Worm (Caenorhabditis elegans): ENCODE results near the gene snt-2.
A peak's percentile ranks its signal among the peaks of the same experiment; 100 is the strongest.

snt-2 gene

DNA sequence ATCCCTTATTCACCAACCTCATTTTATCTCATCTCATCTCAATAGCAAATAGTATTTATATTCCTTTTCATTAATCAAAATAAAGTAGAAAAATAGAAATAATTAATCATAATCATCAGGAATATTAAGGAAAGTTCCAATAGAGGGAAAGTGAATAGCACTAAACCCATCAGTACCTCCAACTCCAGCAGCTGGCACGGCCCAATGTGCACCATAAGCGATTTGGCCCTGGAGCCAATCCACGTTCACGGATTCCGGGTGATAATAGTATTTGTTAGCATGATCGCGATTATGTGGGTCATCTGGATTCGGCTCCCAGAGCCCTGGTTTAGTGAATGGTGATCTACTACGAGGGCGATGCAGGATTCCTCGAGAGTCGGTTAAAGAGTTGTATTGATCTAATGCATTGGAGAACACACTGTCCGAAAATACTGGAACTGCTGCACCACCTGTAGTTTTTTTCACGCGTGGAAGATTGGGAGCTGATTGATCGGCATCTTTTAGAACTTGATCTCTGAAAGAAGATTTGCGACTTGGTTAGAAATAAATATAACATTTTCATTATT is 42.3 kb upstream of the snt-2 start (continued):
- no peak for TF ChIP-seq ccch-3 (GFP tag; optimal IDR thresholded peaks at IDR 0.05)
- peak; percentile 91 for TF ChIP-seq ztf-3 (GFP tag; optimal IDR thresholded peaks at IDR 0.05)
- TF ChIP-seq lir-1 (GFP tag; conservative IDR thresholded peaks at IDR 0.05), result peak; percentile 77; the same call in 1 of the 2 replicates
- no peak for TF ChIP-seq dpl-1 (GFP tag; optimal IDR thresholded peaks at IDR 0.05)
- TF ChIP-seq ztf-6 (GFP tag; IDR thresholded peaks at IDR 0.05), result peak; percentile 43; the same call in 1 of the 2 replicates
- TF ChIP-seq F57A8.1 (GFP tag; optimal IDR thresholded peaks at IDR 0.05), result no peak
- peak; percentile 62 for TF ChIP-seq pha-4 (tag; optimal IDR thresholded peaks at IDR 0.05)
- no peak for TF ChIP-seq unc-130 (GFP tag; optimal IDR thresholded peaks at IDR 0.05)
- TF ChIP-seq pbrm-1 (GFP tag; IDR thresholded peaks at IDR 0.05), result peak; percentile 96
- peak; percentile 99 for TF ChIP-seq nfyb-1 (GFP tag; IDR thresholded peaks at IDR 0.05)
- no peak for TF ChIP-seq ceh-91 (GFP tag; IDR thresholded peaks at IDR 0.05)
- TF ChIP-seq snpc-1.1 (tag; optimal IDR thresholded peaks at IDR 0.05; ENCODE audit: insufficient read depth), result no peak
- TF ChIP-seq akir-1 (GFP tag; optimal IDR thresholded peaks at IDR 0.05), result peak; percentile 42
- peak; percentile 70 for TF ChIP-seq lin-54 (GFP tag; optimal IDR thresholded peaks at IDR 0.05)
- peak; percentile 99 for TF ChIP-seq chd-7 (tag; optimal IDR thresholded peaks at IDR 0.05)
- no peak for TF ChIP-seq snpc-1.3 (tag; optimal IDR thresholded peaks at IDR 0.05; ENCODE audit: insufficient read depth)
- TF ChIP-seq mxl-1 (tag; optimal IDR thresholded peaks at IDR 0.05), result no peak
- TF ChIP-seq madf-3 (GFP tag; IDR thresholded peaks at IDR 0.05), result peak; percentile 94
- peak; percentile 99 for TF ChIP-seq B0336.3 (GFP tag; IDR thresholded peaks at IDR 0.05)
- TF ChIP-seq ceh-40 (GFP tag; IDR thresholded peaks at IDR 0.05), result peak; percentile 94
- peak; percentile 84 for TF ChIP-seq K12H6.12 (tag; optimal IDR thresholded peaks at IDR 0.05)
- peak; percentile 90 for TF ChIP-seq Y79H2A.3 (GFP tag; conservative IDR thresholded peaks at IDR 0.05)
- TF ChIP-seq nfya-2 (GFP tag; IDR thresholded peaks at IDR 0.05), result peak; percentile 93; the same call in 1 of the 2 replicates
- TF ChIP-seq B0019.2 (GFP tag; conservative IDR thresholded peaks at IDR 0.05), result 0 out of 2 replicates have a peak, but pooled peaks have one; percentile 36
- TF ChIP-seq hlh-26 (GFP tag; conservative IDR thresholded peaks at IDR 0.05), result no peak
- TF ChIP-seq ama-1 (optimal IDR thresholded peaks at IDR 0.05), result peak; percentile 91
- peak in 1 of 2 experiments; percentile 65 for TF ChIP-seq ama-1 (GFP tag; optimal IDR thresholded peaks at IDR 0.05)
- peak; percentile 97 for TF ChIP-seq tbx-9 (tag; optimal IDR thresholded peaks at IDR 0.05; ENCODE audit: borderline replicate concordance)
- TF ChIP-seq F52B5.7 (tag; optimal IDR thresholded peaks at IDR 0.05), result peak; percentile 99
- peak; percentile 83 for TF ChIP-seq gei-17 (GFP tag; optimal IDR thresholded peaks at IDR 0.05)
- peak; percentile 31 for TF ChIP-seq nhr-80 (tag; optimal IDR thresholded peaks at IDR 0.05)
- TF ChIP-seq B0035.1 (tag; optimal IDR thresholded peaks at IDR 0.05), result peak; percentile 87
- peak; percentile 54 for TF ChIP-seq die-1 (tag; optimal IDR thresholded peaks at IDR 0.05)
- TF ChIP-seq mes-4 (tag; optimal IDR thresholded peaks at IDR 0.05), result no peak
- TF ChIP-seq cebp-1 (GFP tag; IDR thresholded peaks at IDR 0.05), result peak; percentile 83
- peak; percentile 93 for TF ChIP-seq cebp-1 (tag; optimal IDR thresholded peaks at IDR 0.05)
- TF ChIP-seq aptf-2 (GFP tag; conservative IDR thresholded peaks at IDR 0.05), result peak; percentile 74
- no peak for TF ChIP-seq F49E8.2 (tag; optimal IDR thresholded peaks at IDR 0.05; ENCODE audit: insufficient read depth)
- peak; percentile 90 for TF ChIP-seq C06A6.2 (GFP tag; conservative IDR thresholded peaks at IDR 0.05)
- peak; percentile 95 for TF ChIP-seq K11D2.4 (GFP tag; IDR thresholded peaks at IDR 0.05)
- peak; percentile 69 for TF ChIP-seq attf-3 (GFP tag; conservative IDR thresholded peaks at IDR 0.05)
- TF ChIP-seq ztf-26 (tag; optimal IDR thresholded peaks at IDR 0.05), result peak; percentile 88
- TF ChIP-seq nhr-120 (GFP tag; IDR thresholded peaks at IDR 0.05), result peak; percentile 92; the same call in 1 of the 2 replicates
- TF ChIP-seq F23B12.7 (tag; optimal IDR thresholded peaks at IDR 0.05; ENCODE audit: insufficient read depth), result no peak
- peak; percentile 79 for TF ChIP-seq madf-6 (GFP tag; IDR thresholded peaks at IDR 0.05)
- no peak for TF ChIP-seq hrde-1 (tag; optimal IDR thresholded peaks at IDR 0.05; ENCODE audit: borderline replicate concordance)
- TF ChIP-seq mcd-1 (GFP tag; IDR thresholded peaks at IDR 0.05), result peak; percentile 86

Data from whole organism, young adult.